Worm (Caenorhabditis elegans) whole organism, L2 larva: ENCODE measurements around the gene T04C12.7.

Experiments
- F13H6.1 ChIP-seq: sonication (generic microtip); optimal IDR thresholded peaks from 2 replicates; lab custom pipeline; 2016; ENCODE audit warnings: missing genetic modification characterization, missing compliant biosample characterization
- ZK546.5 ChIP-seq: sonication (generic microtip); optimal IDR thresholded peaks from 2 replicates; lab custom pipeline; 2017; ENCODE audit warnings: missing biosample characterization, missing genetic modification characterization
- alr-1 ChIP-seq: fragments of 150-350 bp; optimal IDR thresholded peaks from 2 replicates; lab custom pipeline; 2014; ENCODE audit warnings: missing biosample characterization, missing genetic modification characterization
- aly-2 ChIP-seq: fragments of 150-350 bp; optimal IDR thresholded peaks from 2 replicates; lab custom pipeline; 2014; ENCODE audit warnings: missing biosample characterization, missing genetic modification characterization
- ama-1 ChIP-seq: fragments of 150-350 bp; optimal IDR thresholded peaks from 2 replicates; lab custom pipeline; 2018; ENCODE audit warnings: inconsistent platforms
- ceh-16 ChIP-seq: fragments of 150-350 bp; optimal IDR thresholded peaks from 2 replicates; lab custom pipeline; 2014; ENCODE audit warnings: missing biosample characterization, missing genetic modification characterization
- ceh-82 ChIP-seq: fragments of 150-350 bp; optimal IDR thresholded peaks from 2 replicates; lab custom pipeline; 2014; ENCODE audit warnings: missing biosample characterization, missing genetic modification characterization
- crh-2 ChIP-seq: sonication (generic microtip); optimal IDR thresholded peaks from 2 replicates; lab custom pipeline; 2017; ENCODE audit warnings: missing biosample characterization, missing genetic modification characterization
- dmd-4 ChIP-seq: sonication (generic microtip); optimal IDR thresholded peaks from 2 replicates; lab custom pipeline; 2017; ENCODE audit warnings: missing biosample characterization, missing genetic modification characterization
- egl-27 ChIP-seq: sonication (generic microtip); optimal IDR thresholded peaks from 3 replicates; lab custom pipeline; 2017; ENCODE audit warnings: missing biosample characterization, missing genetic modification reagents, missing genetic modification characterization
- fos-1 ChIP-seq: fragments of 150-350 bp; optimal IDR thresholded peaks from 2 replicates; lab custom pipeline; 2014; ENCODE audit warnings: missing biosample characterization, missing genetic modification characterization
- gmeb-1 ChIP-seq: fragments of 150-350 bp; optimal IDR thresholded peaks from 2 replicates; lab custom pipeline; 2014; ENCODE audit warnings: missing biosample characterization, missing genetic modification characterization
- lin-11 ChIP-seq: fragments of 150-350 bp; sonication (generic microtip); optimal IDR thresholded peaks from 2 replicates; lab custom pipeline; 2014; ENCODE audit warnings: missing biosample characterization, missing genetic modification characterization, inconsistent platforms, mixed read lengths
- lin-13 ChIP-seq: fragments of 150-350 bp; optimal IDR thresholded peaks from 2 replicates; lab custom pipeline; 2014; ENCODE audit warnings: missing biosample characterization, missing genetic modification reagents, missing genetic modification characterization
- mab-5 ChIP-seq: fragments of 150-350 bp; optimal IDR thresholded peaks from 2 replicates; lab custom pipeline; 2014; ENCODE audit warnings: missing biosample characterization, missing genetic modification characterization
- mdl-1 ChIP-seq, 2 experiments: fragments of 150-350 bp in 1 of 2; sonication (generic microtip) in 1 of 2; optimal IDR thresholded peaks; 2 replicates each; lab custom pipeline; 2017; ENCODE audit warnings: missing biosample characterization in 2 of 2, missing genetic modification characterization in 2 of 2
- nhr-10 ChIP-seq: sonication (generic microtip); optimal IDR thresholded peaks from 2 replicates; lab custom pipeline; 2017; ENCODE audit warnings: missing biosample characterization, missing genetic modification characterization
- nhr-11 ChIP-seq: fragments of 150-350 bp; optimal IDR thresholded peaks from 2 replicates; lab custom pipeline; 2014; ENCODE audit warnings: missing biosample characterization, missing genetic modification characterization
- nhr-129 ChIP-seq: fragments of 150-350 bp; optimal IDR thresholded peaks from 2 replicates; lab custom pipeline; 2014; ENCODE audit warnings: missing biosample characterization, missing genetic modification characterization
- nhr-21 ChIP-seq: fragments of 150-350 bp; optimal IDR thresholded peaks from 2 replicates; lab custom pipeline; 2014; ENCODE audit warnings: missing biosample characterization, missing genetic modification characterization
- nhr-25 ChIP-seq: fragments of 150-350 bp; sonication (generic microtip); optimal IDR thresholded peaks from 3 replicates; lab custom pipeline; 2014; ENCODE audit warnings: missing biosample characterization, missing genetic modification characterization
- nhr-6 ChIP-seq: fragments of 150-350 bp; optimal IDR thresholded peaks from 2 replicates; lab custom pipeline; 2014; ENCODE audit warnings: missing biosample characterization, missing genetic modification characterization
- sem-4 ChIP-seq: fragments of 150-350 bp; optimal IDR thresholded peaks from 2 replicates; lab custom pipeline; 2014; ENCODE audit warnings: missing biosample characterization, missing genetic modification reagents, missing genetic modification characterization
- sma-3 ChIP-seq: sonication (generic microtip); optimal IDR thresholded peaks from 2 replicates; lab custom pipeline; 2016; ENCODE audit warnings: missing genetic modification reagents, missing genetic modification characterization, missing compliant biosample characterization
- sma-9 ChIP-seq, 2 experiments: fragments of 150-350 bp in 1 of 2; sonication (generic microtip) in 1 of 2; optimal IDR thresholded peaks; 2 replicates each; lab custom pipeline; 2014 to 2016; ENCODE audit warnings: missing genetic modification characterization in 2 of 2, mild to moderate bottlenecking in 1 of 2, missing biosample characterization in 1 of 2, missing compliant biosample characterization in 1 of 2, missing genetic modification reagents in 1 of 2, moderate library complexity in 1 of 2
- snpc-4 ChIP-seq: fragments of 150-350 bp; optimal IDR thresholded peaks from 2 replicates; lab custom pipeline; 2014; ENCODE audit warnings: missing biosample characterization, missing genetic modification characterization
- unc-39 ChIP-seq: fragments of 150-350 bp; optimal IDR thresholded peaks from 2 replicates; lab custom pipeline; 2014; ENCODE audit warnings: missing biosample characterization, missing genetic modification characterization
- unc-55 ChIP-seq: fragments of 150-350 bp; sonication (generic microtip); optimal IDR thresholded peaks from 3 replicates; lab custom pipeline; 2014; ENCODE audit warnings: missing biosample characterization, missing genetic modification reagents, missing genetic modification characterization
- unc-62 ChIP-seq: fragments of 150-350 bp; optimal IDR thresholded peaks from 2 replicates; lab custom pipeline; 2014; ENCODE audit warnings: missing biosample characterization, missing genetic modification reagents, missing genetic modification characterization
- zag-1 ChIP-seq: fragments of 150-350 bp; optimal IDR thresholded peaks from 2 replicates; lab custom pipeline; 2014; ENCODE audit warnings: missing biosample characterization, missing genetic modification characterization
- ztf-11 ChIP-seq: sonication (generic microtip); optimal IDR thresholded peaks from 2 replicates; lab custom pipeline; 2017; ENCODE audit warnings: missing biosample characterization, missing genetic modification characterization
- ztf-4 ChIP-seq: fragments of 150-350 bp; optimal IDR thresholded peaks from 2 replicates; lab custom pipeline; 2014; ENCODE audit warnings: missing biosample characterization, missing genetic modification characterization

T04C12.7 gene

DNA sequence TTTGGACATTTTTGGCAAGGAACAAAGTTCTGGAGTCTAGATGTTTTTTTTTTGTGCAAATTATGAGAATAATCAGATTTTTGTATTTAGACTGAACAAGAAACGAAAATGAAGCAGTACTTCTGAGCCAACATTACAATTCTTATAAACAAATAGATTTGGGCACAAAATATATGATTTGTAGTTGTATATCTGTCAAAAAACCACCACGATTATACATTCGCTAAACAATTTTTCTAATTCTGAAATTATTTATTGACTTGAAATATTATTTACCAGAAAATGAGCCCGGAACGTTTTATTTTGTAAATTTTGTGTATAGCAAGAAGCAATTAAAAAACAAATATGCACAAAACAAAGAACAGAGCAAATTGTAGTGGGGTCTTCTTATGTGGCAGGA lies 17.5 kb downstream of the T04C12.7 start:
- TF ChIP-seq mab-5 (tag; lab: Kevin White, UChicago) (no peak), fos-1 (tag; lab: Kevin White, UChicago) (no peak), alr-1 (no peak), aly-2 (no peak), zag-1 (tag; lab: Kevin White, UChicago) (no peak), gmeb-1 (no peak)
- TF ChIP-seq, all 48 proteins: peak for 0

DNA sequence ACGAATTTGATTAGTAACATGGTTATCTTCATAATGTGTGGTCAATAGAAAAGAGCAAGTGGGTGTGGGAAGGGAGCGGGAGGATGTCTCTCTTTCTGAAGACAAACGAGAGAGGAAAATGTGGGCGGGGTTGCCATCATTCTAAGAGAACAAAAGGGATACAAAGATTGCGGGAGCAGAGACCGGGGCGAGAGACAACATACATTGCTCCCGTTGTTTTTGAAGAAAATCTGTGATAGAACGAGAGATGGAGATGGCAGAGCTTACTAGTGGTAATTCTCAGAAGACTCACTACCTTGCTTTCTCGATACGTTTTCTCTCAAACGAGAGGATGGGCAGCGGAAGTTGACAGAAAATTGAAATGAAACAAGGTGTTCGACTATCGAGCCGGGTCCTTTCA lies 19.4 kb downstream of the T04C12.7 start:
- no peak for TF ChIP-seq unc-55 (GFP tag; lab: Kevin White, UChicago)
- TF ChIP-seq sma-9 (GFP tag; optimal IDR thresholded peaks at IDR 0.05; lab: Kevin White, UChicago) = peak; percentile 25
- TF ChIP-seq sma-9 (tag; optimal IDR thresholded peaks at IDR 0.05; lab: Kevin White, UChicago) = no peak
- no peak for TF ChIP-seq ZK546.5 (tag; lab: Kevin White, UChicago)
- TF ChIP-seq ama-1 (lab: Kevin White, UChicago) = no peak
- TF ChIP-seq ztf-4 = no peak
- TF ChIP-seq ceh-16 (tag; lab: Kevin White, UChicago) = no peak
- no peak for TF ChIP-seq snpc-4
- TF ChIP-seq nhr-11 (tag; lab: Kevin White, UChicago) = no peak
- no peak for TF ChIP-seq ceh-82 (tag; lab: Kevin White, UChicago)
- no peak for TF ChIP-seq egl-27
- TF ChIP-seq unc-39 (tag; lab: Kevin White, UChicago) = no peak
- TF ChIP-seq nhr-129 (tag; lab: Kevin White, UChicago) = peak; percentile 20
- TF ChIP-seq mdl-1 (tag; optimal IDR thresholded peaks at IDR 0.05; lab: Kevin White, UChicago) = no peak

DNA sequence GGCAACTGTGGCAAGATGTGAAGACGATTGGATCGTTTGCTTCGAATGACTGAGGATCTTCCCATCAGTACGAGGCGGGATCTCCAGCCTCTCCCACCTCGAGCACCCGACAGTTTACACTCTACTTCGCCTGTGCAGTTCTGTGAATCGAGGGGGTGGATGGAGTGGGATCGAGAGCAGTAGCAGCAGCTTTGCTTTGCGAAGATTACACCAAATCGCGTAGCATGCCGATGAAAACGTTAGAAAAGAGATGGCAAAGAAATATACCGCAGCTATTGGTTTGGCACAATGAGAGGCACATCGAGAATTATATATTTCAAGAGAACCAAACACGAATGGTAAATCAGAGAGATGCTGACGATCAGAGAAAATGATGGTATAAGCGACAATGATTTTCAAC lies 20.5 kb downstream of the T04C12.7 start, which contains the start of gene act-3:
Gene act-3, minus strand, starts transcription at position 51 of the 400 bp plus-strand sequence.
- TF ChIP-seq nhr-129 (tag; lab: Kevin White, UChicago) (peak; percentile 39), F13H6.1 (tag; lab: Kevin White, UChicago) (peak; percentile 44), mab-5 (tag; lab: Kevin White, UChicago) (no peak), crh-2 (tag; lab: Kevin White, UChicago) (no peak), nhr-10 (tag; lab: Kevin White, UChicago) (no peak), unc-39 (tag; lab: Kevin White, UChicago) (no peak), dmd-4 (tag; lab: Kevin White, UChicago) (no peak), mdl-1 (tag; optimal IDR thresholded peaks at IDR 0.05; lab: Kevin White, UChicago) (no peak), sma-9 (GFP tag; optimal IDR thresholded peaks at IDR 0.05; lab: Kevin White, UChicago) (peak; percentile 16), sma-9 (tag; optimal IDR thresholded peaks at IDR 0.05; lab: Kevin White, UChicago) (no peak)

DNA sequence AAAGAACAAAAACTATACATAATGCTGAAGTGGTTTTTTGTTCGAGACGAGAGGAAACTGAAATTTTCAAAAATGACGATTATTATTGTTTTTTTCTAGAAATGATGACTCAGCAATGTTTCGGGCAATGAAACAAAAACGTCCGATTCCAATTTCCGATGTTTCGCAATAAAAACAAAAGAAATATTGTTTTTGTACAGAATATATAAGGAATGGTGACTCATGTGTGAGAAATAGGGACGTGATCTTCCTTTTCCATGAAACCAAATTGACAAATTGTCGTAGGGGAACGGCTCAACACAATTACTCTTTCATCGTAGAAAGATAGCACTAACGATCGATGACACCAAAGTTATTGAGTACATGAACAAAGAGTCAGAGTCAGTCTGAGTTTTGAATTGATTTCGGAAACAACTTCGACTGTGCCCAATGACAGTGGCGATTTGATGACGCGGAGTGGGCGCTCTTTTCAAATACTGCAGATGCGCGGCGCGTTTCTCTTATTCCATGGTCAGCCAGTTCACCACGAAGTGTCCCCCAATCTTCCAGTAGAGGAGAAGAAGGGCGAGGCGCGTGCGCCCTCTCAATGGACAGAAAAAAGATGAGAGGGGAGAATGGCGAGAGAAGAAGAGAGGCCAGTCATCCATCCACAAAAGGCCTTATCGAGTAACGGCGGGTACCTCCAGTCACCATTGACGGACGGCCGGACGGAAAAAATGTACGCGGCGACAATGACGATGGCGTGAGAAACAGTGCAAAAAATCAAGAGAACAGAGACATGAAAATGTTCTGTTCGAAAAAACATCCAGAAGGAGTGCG lies 21.5 kb downstream of the T04C12.7 start:
- TF ChIP-seq nhr-25 (tag; lab: Kevin White, UChicago) = peak; percentile 22
- TF ChIP-seq aly-2 = no peak
- TF ChIP-seq lin-13 (GFP tag; lab: Kevin White, UChicago) = no peak
- peak; percentile 31 for TF ChIP-seq nhr-129 (tag; lab: Kevin White, UChicago)
- TF ChIP-seq F13H6.1 (tag; lab: Kevin White, UChicago) = peak; percentile 10
- peak; percentile 41 to 51 for TF ChIP-seq mdl-1 (tag; optimal IDR thresholded peaks at IDR 0.05; lab: Kevin White, UChicago)
- TF ChIP-seq fos-1 (tag; lab: Kevin White, UChicago) = peak; percentile 41
- TF ChIP-seq nhr-21 = peak; percentile 4
- TF ChIP-seq unc-55 (GFP tag; lab: Kevin White, UChicago) = peak; percentile 12
- TF ChIP-seq lin-11 = no peak
- TF ChIP-seq gmeb-1 = no peak
- no peak for TF ChIP-seq zag-1 (tag; lab: Kevin White, UChicago)

DNA sequence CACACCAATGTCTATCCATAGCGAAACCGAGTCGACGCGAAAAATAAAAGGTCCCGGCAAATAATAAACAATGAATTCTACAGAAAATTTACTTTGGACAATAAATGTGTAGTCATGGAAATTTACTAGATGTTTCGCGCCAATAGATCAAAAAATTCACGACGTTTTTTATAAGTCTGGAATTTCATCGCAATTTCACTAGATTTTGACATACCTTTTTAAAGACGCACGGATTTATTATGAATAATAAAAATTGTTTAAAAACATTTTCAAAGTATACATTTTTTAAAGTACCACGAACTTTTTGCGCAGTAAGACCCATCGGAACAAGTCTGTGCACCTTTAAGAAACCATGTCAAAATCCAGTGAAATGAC lies 22.1 kb downstream of the T04C12.7 start:
- TF ChIP-seq alr-1 (no peak), lin-11 (no peak), unc-62 (GFP tag; lab: Kevin White, UChicago) (no peak), nhr-11 (tag; lab: Kevin White, UChicago) (no peak), egl-27 (no peak), sem-4 (peak; percentile 41), nhr-6 (tag; lab: Kevin White, UChicago) (no peak), sma-3 (GFP tag; lab: Kevin White, UChicago) (peak; percentile 15), aly-2 (no peak), ztf-11 (tag; lab: Kevin White, UChicago) (no peak), mab-5 (tag; lab: Kevin White, UChicago) (no peak)
